Worm (Caenorhabditis elegans) whole organism, late embryonic: ENCODE results near the gene clh-5.

Experiments used
- ama-1 ChIP-seq: fragments of 150-350 bp; optimal IDR thresholded peaks from 2 replicates; lab custom pipeline; 2014
- ceh-22 ChIP-seq: sonication (generic microtip); optimal IDR thresholded peaks from 2 replicates; lab custom pipeline; 2017; ENCODE audit warnings: missing biosample characterization, missing genetic modification characterization
- ceh-9 ChIP-seq: sonication (generic microtip); optimal IDR thresholded peaks from 2 replicates; lab custom pipeline; 2016; ENCODE audit warnings: mild to moderate bottlenecking, missing genetic modification characterization, inconsistent platforms, missing compliant biosample characterization
- dve-1 ChIP-seq: sonication (generic microtip); optimal IDR thresholded peaks from 2 replicates; lab custom pipeline; 2017; ENCODE audit warnings: antibody characterized with exemption, mild to moderate bottlenecking, missing genetic modification characterization, missing compliant biosample characterization
- elt-4 ChIP-seq: sonication (generic microtip); optimal IDR thresholded peaks from 2 replicates; lab custom pipeline; 2016; ENCODE audit warnings: missing genetic modification characterization, missing compliant biosample characterization
- npax-4 ChIP-seq: sonication (generic microtip); optimal IDR thresholded peaks from 2 replicates; lab custom pipeline; 2016; ENCODE audit warnings: missing genetic modification characterization, missing compliant biosample characterization
- pag-3 ChIP-seq: sonication (generic microtip); optimal IDR thresholded peaks from 2 replicates; lab custom pipeline; 2016; ENCODE audit warnings: missing compliant biosample characterization, missing genetic modification characterization, borderline replicate concordance
- pha-4 ChIP-seq: fragments of 150-350 bp; optimal IDR thresholded peaks from 2 replicates; lab custom pipeline; 2018; ENCODE audit warnings: missing biosample characterization, missing genetic modification reagents, missing genetic modification characterization
- pros-1 ChIP-seq: fragments of 150-350 bp; optimal IDR thresholded peaks from 2 replicates; lab custom pipeline; 2014; ENCODE audit warnings: missing biosample characterization, missing genetic modification reagents, missing genetic modification characterization
- sox-4 ChIP-seq: sonication (generic microtip); optimal IDR thresholded peaks from 2 replicates; lab custom pipeline; 2017; ENCODE audit warnings: mild to moderate bottlenecking, missing genetic modification characterization, inconsistent platforms, missing compliant biosample characterization
- tbx-2 ChIP-seq: sonication (generic microtip); optimal IDR thresholded peaks from 2 replicates; lab custom pipeline; 2016; ENCODE audit warnings: missing genetic modification characterization, missing compliant biosample characterization
- tbx-7 ChIP-seq: sonication (generic microtip); optimal IDR thresholded peaks from 2 replicates; lab custom pipeline; 2016; ENCODE audit warnings: missing genotype, missing genetic modification characterization, missing compliant biosample characterization
- unc-55 ChIP-seq: sonication (generic microtip); optimal IDR thresholded peaks from 2 replicates; lab custom pipeline; 2017; ENCODE audit warnings: missing biosample characterization, missing genetic modification reagents, missing genetic modification characterization

- TF ChIP-seq ceh-22 (tag; lab: Kevin White, UChicago) (no peak), tbx-2 (no peak), npax-4 (tag; lab: Kevin White, UChicago) (no peak), pha-4 (tag; lab: Kevin White, UChicago) (no peak), ceh-9 (no peak), pag-3 (tag; lab: Kevin White, UChicago) (no peak), ama-1 (lab: Kevin White, UChicago) (no peak), unc-55 (GFP tag; lab: Kevin White, UChicago) (no peak), pros-1 (tag; lab: Kevin White, UChicago) (no peak), tbx-7 (tag; lab: Kevin White, UChicago) (no peak), sox-4 (tag; lab: Kevin White, UChicago) (no peak), elt-4 (no peak), dve-1 (tag; lab: Kevin White, UChicago) (no peak)
Measured at ce11 chrII:9074492-9074891, 23.9 kb downstream of the clh-5 start.
